Fruit fly (Drosophila melanogaster) whole organism, embryonic: ENCODE results near the gene CG14439.

Source experiments
- Atf6 ChIP-seq: fragments of 200-800 bp; sonication (Bioruptor generic); IDR thresholded peaks from 2 replicates; pipeline ENCODE4 v1.3.6; 2022; ENCODE audit warnings: missing biosample characterization, missing genetic modification characterization
- CG10366 ChIP-seq: fragments of 200-800 bp; sonication (Bioruptor generic); IDR thresholded peaks from 2 replicates; pipeline ENCODE4 v1.3.6; 2022; ENCODE audit warnings: missing biosample characterization, missing genetic modification characterization
- CG11695 ChIP-seq: fragments of 200-800 bp; sonication (Bioruptor generic); IDR thresholded peaks from 3 replicates; pipeline ENCODE4 v1.3.6; 2022; ENCODE audit warnings: missing biosample characterization, missing genetic modification characterization
- CG14441 ChIP-seq: fragments of 200-800 bp; sonication (Bioruptor generic); IDR thresholded peaks from 2 replicates; pipeline ENCODE4 v1.3.6; 2022; ENCODE audit warnings: missing biosample characterization, missing genetic modification characterization
- CG16779 ChIP-seq: fragments of 200-800 bp; sonication (Bioruptor generic); IDR thresholded peaks from 2 replicates; pipeline ENCODE4 v1.3.6; 2022; ENCODE audit warnings: missing biosample characterization, missing genetic modification characterization
- CG1792 ChIP-seq: fragments of 200-800 bp; sonication (Bioruptor generic); optimal IDR thresholded peaks from 2 replicates; lab custom pipeline; 2016; ENCODE audit warnings: missing biosample characterization, missing genetic modification characterization
- CG18262 ChIP-seq: fragments of 200-800 bp; optimal IDR thresholded peaks from 3 replicates; lab custom pipeline; 2019; ENCODE audit warnings: missing biosample characterization, mild to moderate bottlenecking, missing genetic modification characterization, moderate library complexity
- CG2875 ChIP-seq: fragments of 200-800 bp; sonication (Bioruptor generic); optimal IDR thresholded peaks from 2 replicates; lab custom pipeline; 2017; ENCODE audit warnings: missing biosample characterization, mild to moderate bottlenecking, missing genetic modification characterization, missing genetic modification reagents
- CG32767 ChIP-seq: fragments of 200-800 bp; sonication (Bioruptor generic); IDR thresholded peaks from 2 replicates; pipeline ENCODE4 v1.3.6; 2022; ENCODE audit warnings: missing biosample characterization, missing genetic modification characterization
- CG3407 ChIP-seq: fragments of 200-800 bp; sonication (Bioruptor generic); optimal IDR thresholded peaks from 2 replicates; lab custom pipeline; 2018; ENCODE audit warnings: missing biosample characterization, mild to moderate bottlenecking, missing genetic modification characterization
- CG6254 ChIP-seq: fragments of 200-800 bp; sonication (Bioruptor generic); optimal IDR thresholded peaks from 3 replicates; lab custom pipeline; 2017; ENCODE audit warnings: mild to moderate bottlenecking, missing biosample characterization, missing genetic modification reagents, missing genetic modification characterization
- CG9437 ChIP-seq: fragments of 200-800 bp; sonication (Bioruptor generic); optimal IDR thresholded peaks from 2 replicates; lab custom pipeline; 2018; ENCODE audit warnings: missing biosample characterization, mild to moderate bottlenecking, missing genetic modification characterization
- CG9817 ChIP-seq: fragments of 200-800 bp; sonication (Bioruptor generic); optimal IDR thresholded peaks from 2 replicates; lab custom pipeline; 2018; ENCODE audit warnings: missing biosample characterization, mild to moderate bottlenecking, missing genetic modification characterization, moderate library complexity
- CG9932 ChIP-seq: fragments of 200-800 bp; sonication (Bioruptor generic); IDR thresholded peaks from 2 replicates; pipeline ENCODE4 v1.3.6; 2022; ENCODE audit warnings: missing biosample characterization, missing genetic modification characterization
- CTCF ChIP-seq: fragments of 200-800 bp; sonication (Bioruptor generic); optimal IDR thresholded peaks from 2 replicates; lab custom pipeline; 2017; ENCODE audit warnings: missing biosample characterization, mild to moderate bottlenecking, missing genetic modification characterization, moderate library complexity
- Chrac-16 ChIP-seq: fragments of 200-800 bp; sonication (Bioruptor generic); optimal IDR thresholded peaks from 3 replicates; lab custom pipeline; 2016; ENCODE audit warnings: missing biosample characterization, missing genetic modification characterization
- Dbx ChIP-seq: fragments of 200-800 bp; sonication (Bioruptor generic); IDR thresholded peaks from 3 replicates; pipeline ENCODE4 v1.3.6; 2022; ENCODE audit warnings: missing biosample characterization, missing genetic modification characterization
- Dref ChIP-seq: fragments of 200-800 bp; sonication (Bioruptor generic); IDR thresholded peaks from 2 replicates; pipeline ENCODE4 v1.3.6; 2022; ENCODE audit warnings: missing biosample characterization, missing genetic modification characterization
- Eip74EF ChIP-seq, 2 experiments: fragments of 200-800 bp in 1 of 2; fragments of >200 bp in 1 of 2; sonication (Bioruptor generic) in 1 of 2; optimal IDR thresholded peaks; 2 replicates each; lab custom pipeline; 2017 to 2019; ENCODE audit warnings: missing biosample characterization in 2 of 2, missing genetic modification characterization in 2 of 2, mild to moderate bottlenecking in 1 of 2, moderate library complexity in 1 of 2
- Fer3 ChIP-seq: fragments of 200-800 bp; sonication (Bioruptor generic); optimal IDR thresholded peaks from 2 replicates; lab custom pipeline; 2018; ENCODE audit warnings: missing biosample characterization, mild to moderate bottlenecking, missing genetic modification characterization, moderate library complexity
- H2.0 ChIP-seq: fragments of 200-800 bp; sonication (Bioruptor generic); IDR thresholded peaks from 2 replicates; pipeline ENCODE4 v1.3.6; 2022; ENCODE audit warnings: missing biosample characterization, missing genetic modification characterization
- Hr51 ChIP-seq, 2 experiments: fragments of 200-800 bp; sonication (Bioruptor generic); optimal IDR thresholded peaks; 2 replicates in 1 of 2; 3 replicates in 1 of 2; lab custom pipeline; 2016 to 2018; ENCODE audit warnings: missing biosample characterization in 2 of 2, missing genetic modification characterization in 2 of 2, mild to moderate bottlenecking in 1 of 2, moderate library complexity in 1 of 2
- Lhr ChIP-seq: fragments of 200-800 bp; sonication (Bioruptor generic); optimal IDR thresholded peaks from 3 replicates; lab custom pipeline; 2017; ENCODE audit warnings: mild to moderate bottlenecking, missing biosample characterization, missing genetic modification reagents, missing genetic modification characterization
- Med ChIP-seq: fragments of 200-800 bp; sonication (Bioruptor generic); peaks from one replicate; lab custom pipeline; 2016; ENCODE audit warnings: missing biosample characterization, missing genetic modification characterization, mild to moderate bottlenecking, inconsistent platforms, moderate library complexity
- Mes4 ChIP-seq: fragments of 200-800 bp; sonication (Bioruptor generic); optimal IDR thresholded peaks from 2 replicates; lab custom pipeline; 2016; ENCODE audit warnings: missing biosample characterization, missing genetic modification characterization
- Side ChIP-seq: fragments of 200-800 bp; sonication (Bioruptor generic); optimal IDR thresholded peaks from 2 replicates; lab custom pipeline; 2016; ENCODE audit warnings: missing biosample characterization, missing genetic modification characterization
- Sry-β ChIP-seq: fragments of 200-800 bp; sonication (Bioruptor generic); optimal IDR thresholded peaks from 2 replicates; lab custom pipeline; 2018; ENCODE audit warnings: missing biosample characterization, mild to moderate bottlenecking, missing genetic modification characterization, moderate library complexity
- Taf1 ChIP-seq: fragments of 200-800 bp; sonication (Bioruptor generic); IDR thresholded peaks from 2 replicates; pipeline ENCODE4 v1.3.6; 2022; ENCODE audit warnings: missing biosample characterization, missing genetic modification characterization
- Tbp ChIP-seq: fragments of >200 bp; optimal IDR thresholded peaks from 2 replicates; lab custom pipeline; 2018; ENCODE audit warnings: missing biosample characterization, missing genetic modification characterization
- Trl ChIP-seq, 3 experiments: fragments of >200 bp in 2 of 3; fragments of 200-800 bp in 1 of 3; sonication (Bioruptor generic) in 1 of 3; optimal IDR thresholded peaks; 2 replicates in 1 of 3; 3 replicates in 2 of 3; lab custom pipeline; 2016 to 2017; ENCODE audit warnings: missing biosample characterization in 1 of 3, missing genetic modification characterization in 1 of 3
- bbx ChIP-seq: fragments of 200-800 bp; sonication (Bioruptor generic); IDR thresholded peaks from 2 replicates; pipeline ENCODE4 v1.3.6; 2022; ENCODE audit warnings: missing biosample characterization, missing genetic modification characterization; ENCODE audit not compliant: partially characterized antibody
- bsh ChIP-seq, 2 experiments: fragments of 200-800 bp; sonication (Bioruptor generic); optimal IDR thresholded peaks; 2 replicates each; lab custom pipeline; 2017 to 2018; ENCODE audit warnings: mild to moderate bottlenecking in 2 of 2, missing biosample characterization in 2 of 2, missing genetic modification characterization in 2 of 2, moderate library complexity in 1 of 2
- dan ChIP-seq: fragments of 200-800 bp; sonication (Bioruptor generic); IDR thresholded peaks from 2 replicates; pipeline ENCODE4 v1.3.6; 2022; ENCODE audit warnings: missing biosample characterization, missing genetic modification characterization
- dm ChIP-seq: fragments of 200-800 bp; sonication (Bioruptor generic); optimal IDR thresholded peaks from 3 replicates; lab custom pipeline; 2016; ENCODE audit warnings: missing biosample characterization, missing genetic modification characterization
- eyg ChIP-seq: fragments of 200-800 bp; sonication (Bioruptor generic); optimal IDR thresholded peaks from 3 replicates; lab custom pipeline; 2016; ENCODE audit warnings: missing biosample characterization, missing genetic modification characterization
- gcm2 ChIP-seq: fragments of 200-800 bp; sonication (Bioruptor generic); optimal IDR thresholded peaks from 2 replicates; lab custom pipeline; 2016; ENCODE audit warnings: missing biosample characterization, missing genetic modification characterization
- gem ChIP-seq: fragments of 200-800 bp; sonication (Bioruptor generic); optimal IDR thresholded peaks from 2 replicates; lab custom pipeline; 2019; ENCODE audit warnings: missing biosample characterization, mild to moderate bottlenecking, missing genetic modification characterization, moderate library complexity
- ham ChIP-seq: fragments of 200-800 bp; sonication (Bioruptor generic); IDR thresholded peaks from 2 replicates; pipeline ENCODE4 v1.3.6; 2022; ENCODE audit warnings: missing biosample characterization, missing genetic modification characterization
- hbn ChIP-seq: fragments of 200-800 bp; sonication (Bioruptor generic); IDR thresholded peaks from 2 replicates; pipeline ENCODE4 v1.3.6; 2022; ENCODE audit warnings: missing biosample characterization, missing genetic modification characterization; ENCODE audit not compliant: partially characterized antibody
- hth ChIP-seq: fragments of >200 bp; optimal IDR thresholded peaks from 2 replicates; lab custom pipeline; 2017; ENCODE audit warnings: inconsistent platforms
- phol ChIP-seq: fragments of 200-800 bp; sonication (Bioruptor generic); optimal IDR thresholded peaks from 3 replicates; lab custom pipeline; 2018; ENCODE audit warnings: missing biosample characterization, mild to moderate bottlenecking, missing genetic modification characterization, moderate library complexity
- prd ChIP-seq, 3 experiments: fragments of >200 bp in 2 of 3; fragments of 200-800 bp in 1 of 3; sonication (Bioruptor generic) in 1 of 3; optimal IDR thresholded peaks in 2 of 3; IDR thresholded peaks in 1 of 3; 2 replicates in 2 of 3; 3 replicates in 1 of 3; pipeline versions ENCODE4 v1.3.6 to Lab custom; 2017 to 2022; ENCODE audit warnings: missing biosample characterization in 1 of 3, missing genetic modification characterization in 1 of 3
- ranshi ChIP-seq: fragments of 200-800 bp; sonication (Bioruptor generic); IDR thresholded peaks from 2 replicates; pipeline ENCODE4 v1.3.6; 2022; ENCODE audit warnings: missing biosample characterization, missing genetic modification characterization
- tup ChIP-seq: fragments of 200-800 bp; sonication (Bioruptor generic); optimal IDR thresholded peaks from 2 replicates; lab custom pipeline; 2016; ENCODE audit warnings: missing biosample characterization, mild to moderate bottlenecking, missing genetic modification characterization, moderate library complexity
- unc-4 ChIP-seq: fragments of 200-800 bp; sonication (Bioruptor generic); IDR thresholded peaks from 2 replicates; pipeline ENCODE4 v1.3.6; 2022; ENCODE audit warnings: missing biosample characterization, missing genetic modification characterization; ENCODE audit not compliant: partially characterized antibody
- unpg ChIP-seq: fragments of 200-800 bp; sonication (Bioruptor generic); optimal IDR thresholded peaks from 3 replicates; lab custom pipeline; 2018; ENCODE audit warnings: missing biosample characterization, mild to moderate bottlenecking, missing genetic modification characterization, moderate library complexity
- vnd ChIP-seq: fragments of 200-800 bp; sonication (Bioruptor generic); IDR thresholded peaks from 3 replicates; pipeline ENCODE4 v1.3.6; 2022; ENCODE audit warnings: missing biosample characterization, missing genetic modification characterization; ENCODE audit not compliant: partially characterized antibody
- yki ChIP-seq: fragments of >200 bp; optimal IDR thresholded peaks from 3 replicates; lab custom pipeline; 2018
- z ChIP-seq: fragments of 200-800 bp; sonication (Bioruptor generic); IDR thresholded peaks from 3 replicates; pipeline ENCODE4 v1.3.6; 2022; ENCODE audit warnings: missing biosample characterization, missing genetic modification characterization

The CG14439 gene

dm6 chrX:6800726-6801296 is 53.5 kb downstream of the CG14439 start (continued):
- TF ChIP-seq vnd (GFP tag; lab: Robert Waterston, UW) (no peak), CG1792 (GFP tag; lab: Kevin White, UChicago) (no peak), bbx (GFP tag; lab: Robert Waterston, UW) (0 out of 2 replicates have a peak, but pooled peaks have one; percentile 20), CG14441 (GFP tag; lab: Robert Waterston, UW) (peak; percentile 23; the same call in 1 of the 2 replicates), gcm2 (GFP tag; lab: Kevin White, UChicago) (no peak), Taf1 (GFP tag; lab: Robert Waterston, UW) (no peak), gem (peak; percentile 68), Mes4 (GFP tag; lab: Kevin White, UChicago) (no peak), CG16779 (GFP tag; lab: Robert Waterston, UW) (no peak), unpg (GFP tag; lab: Kevin White, UChicago) (peak; percentile 54), z (peak; percentile 67; the same call in 2 of the 3 replicates), Tbp (GFP tag; lab: Kevin White, UChicago) (no peak), Dbx (GFP tag; lab: Robert Waterston, UW) (peak; percentile 45; the same call in 1 of the 3 replicates), Eip74EF (GFP tag; optimal IDR thresholded peaks at IDR 0.05; lab: Kevin White, UChicago) (no peak), CG11695 (GFP tag; lab: Robert Waterston, UW) (0 out of 3 replicates have a peak, but pooled peaks have one; percentile 6), CG9437 (GFP tag; lab: Kevin White, UChicago) (no peak), hth (lab: Kevin White, UChicago) (no peak), CG18262 (tag; lab: Kevin White, UChicago) (peak; percentile 35), yki (lab: Kevin White, UChicago) (no peak), CG10366 (no peak; the same call in 1 of the 2 replicates), CG3407 (GFP tag; lab: Kevin White, UChicago) (no peak), H2.0 (GFP tag; lab: Robert Waterston, UW) (no peak), Chrac-16 (peak; percentile 17), Hr51 (GFP tag; optimal IDR thresholded peaks at IDR 0.05; lab: Kevin White, UChicago) (peak in 1 of 2 experiments; percentile 61), Sry-β (peak; percentile 88), ranshi (no peak), prd (optimal IDR thresholded peaks at IDR 0.05; lab: Kevin White, UChicago) (no peak), prd (GFP tag; IDR thresholded peaks at IDR 0.05; lab: Robert Waterston, UW) (peak; percentile 52; the same call in 2 of the 3 replicates), Fer3 (tag; lab: Kevin White, UChicago) (no peak), tup (GFP tag; lab: Kevin White, UChicago) (no peak), dm (GFP tag; lab: Kevin White, UChicago) (no peak), hbn (GFP tag; lab: Robert Waterston, UW) (no peak), CG6254 (GFP tag; lab: Kevin White, UChicago) (peak; percentile 38), Atf6 (peak; percentile 60; the same call in 1 of the 2 replicates), Dref (no peak), CG9932 (GFP tag; lab: Robert Waterston, UW) (peak; percentile 25; the same call in 1 of the 2 replicates), eyg (GFP tag; lab: Kevin White, UChicago) (no peak), phol (tag; lab: Kevin White, UChicago) (peak; percentile 40), unc-4 (GFP tag; lab: Robert Waterston, UW) (0 out of 2 replicates have a peak, but pooled peaks have one; percentile 15), Trl (optimal IDR thresholded peaks at IDR 0.05; lab: Kevin White, UChicago) (peak; percentile 22 to 53), Trl (GFP tag; optimal IDR thresholded peaks at IDR 0.05; lab: Kevin White, UChicago) (no peak), Lhr (GFP tag; lab: Kevin White, UChicago) (peak; percentile 9), Side (GFP tag; lab: Kevin White, UChicago) (no peak), Med (GFP tag; lab: Kevin White, UChicago) (peak; percentile 74), bsh (GFP tag; optimal IDR thresholded peaks at IDR 0.05; lab: Kevin White, UChicago) (peak in 1 of 2 experiments; percentile 42), ham (GFP tag; lab: Robert Waterston, UW) (no peak), CG9817 (tag; lab: Kevin White, UChicago) (no peak), CG2875 (GFP tag; lab: Kevin White, UChicago) (no peak), CG32767 (no peak), CTCF (GFP tag; lab: Kevin White, UChicago) (no peak), dan (GFP tag; lab: Robert Waterston, UW) (no peak)
